Worm (Caenorhabditis elegans) whole organism, early embryonic: ENCODE data around the gene letm-1.

Experiments
- B0310.2 ChIP-seq: sonication (generic microtip); optimal IDR thresholded peaks from 2 replicates; lab custom pipeline; 2016; ENCODE audit warnings: mild to moderate bottlenecking, missing genetic modification characterization, missing compliant biosample characterization
- F13C5.2 ChIP-seq: sonication (generic microtip); optimal IDR thresholded peaks from 2 replicates; lab custom pipeline; 2017; ENCODE audit warnings: mild to moderate bottlenecking, missing genetic modification characterization, inconsistent platforms, missing compliant biosample characterization
- aly-1 ChIP-seq: sonication (generic microtip); optimal IDR thresholded peaks from 2 replicates; lab custom pipeline; 2016; ENCODE audit warnings: missing genetic modification characterization, missing compliant biosample characterization
- ama-1 ChIP-seq: fragments of 150-350 bp; optimal IDR thresholded peaks from 2 replicates; lab custom pipeline; 2014
- ceh-13 ChIP-seq: fragments of 200-800 bp; sonication (Bioruptor generic); optimal IDR thresholded peaks from 2 replicates; lab custom pipeline; 2018; ENCODE audit warnings: mild to moderate bottlenecking, missing genetic modification characterization, missing compliant biosample characterization
- ceh-36 ChIP-seq: sonication (generic microtip); optimal IDR thresholded peaks from 2 replicates; lab custom pipeline; 2016; ENCODE audit warnings: missing genetic modification characterization, inconsistent platforms, missing compliant biosample characterization
- ets-7 ChIP-seq: sonication (generic microtip); optimal IDR thresholded peaks from 2 replicates; lab custom pipeline; 2016; ENCODE audit warnings: missing genotype, missing genetic modification characterization, missing compliant biosample characterization
- flt-1 ChIP-seq: fragments of 200-800 bp; sonication (Bioruptor generic); IDR thresholded peaks from 2 replicates; pipeline ENCODE4 v1.3.6; 2022; ENCODE audit warnings: missing genetic modification characterization, missing compliant biosample characterization
- hmbx-1 ChIP-seq: sonication (generic microtip); optimal IDR thresholded peaks from 2 replicates; lab custom pipeline; 2016; ENCODE audit warnings: mild to moderate bottlenecking, missing genetic modification characterization, missing compliant biosample characterization
- hmg-4 ChIP-seq: fragments of 200-800 bp; sonication (Bioruptor generic); optimal IDR thresholded peaks from 2 replicates; lab custom pipeline; 2018; ENCODE audit warnings: mild to moderate bottlenecking, missing genetic modification characterization, missing compliant biosample characterization
- hnd-1 ChIP-seq: sonication (generic microtip); optimal IDR thresholded peaks from 2 replicates; lab custom pipeline; 2016; ENCODE audit warnings: missing genetic modification characterization, missing compliant biosample characterization
- pes-1 ChIP-seq: fragments of 200-800 bp; sonication (Bioruptor generic); IDR thresholded peaks from 2 replicates; pipeline ENCODE4 v1.3.6; 2022; ENCODE audit warnings: missing genetic modification reagents, missing genetic modification characterization, missing compliant biosample characterization
- scrt-1 ChIP-seq: fragments of 200-800 bp; sonication (Bioruptor generic); IDR thresholded peaks from 2 replicates; pipeline ENCODE4 v1.3.6; 2022; ENCODE audit warnings: missing genetic modification characterization, missing compliant biosample characterization
- sea-1 ChIP-seq: fragments of 200-800 bp; sonication (Bioruptor generic); conservative IDR thresholded peaks from 2 replicates; pipeline ENCODE4 v1.3.6; 2022; ENCODE audit warnings: missing genetic modification characterization, missing compliant biosample characterization
- tbx-11 ChIP-seq: fragments of 200-800 bp; sonication (Bioruptor generic); IDR thresholded peaks from 2 replicates; pipeline ENCODE4 v1.3.6; 2022; ENCODE audit warnings: missing genetic modification characterization, missing compliant biosample characterization
- tbx-37 ChIP-seq: fragments of 200-800 bp; sonication (Bioruptor generic); conservative IDR thresholded peaks from 2 replicates; pipeline ENCODE4 v1.3.6; 2022; ENCODE audit warnings: missing genetic modification reagents, missing genetic modification characterization, missing compliant biosample characterization
- tra-4 ChIP-seq: sonication (generic microtip); optimal IDR thresholded peaks from 2 replicates; lab custom pipeline; 2017; ENCODE audit warnings: missing genetic modification characterization, missing compliant biosample characterization

The letm-1 gene

ce11 chrV:13660660-13661325 is at the start of gene letm-1:
letm-1 (plus strand) TSS chrV:13661257.
- no peak for TF ChIP-seq tbx-37 (GFP tag; lab: Robert Waterston, UW)
- no peak for TF ChIP-seq hmbx-1 (tag; lab: Kevin White, UChicago)
- no peak for TF ChIP-seq B0310.2 (tag; lab: Kevin White, UChicago)
- TF ChIP-seq ceh-36, result no peak

ce11 chrV:13611782-13612181 is 49.3 kb upstream of the letm-1 start, which contains the start of gene spig-9:
spig-9 (minus strand) TSS chrV:13611882.
- no peak for TF ChIP-seq ama-1 (lab: Kevin White, UChicago)
- no peak for TF ChIP-seq ceh-13 (GFP tag; lab: Kevin White, UChicago)

ce11 chrV:13613870-13614269 is 47.2 kb upstream of the letm-1 start, which contains the start of gene F53F4.7:
F53F4.7 (minus strand) TSS chrV:13613970.
- TF ChIP-seq hmg-4 (GFP tag; lab: Kevin White, UChicago) (no peak), F13C5.2 (tag; lab: Kevin White, UChicago) (no peak), ama-1 (lab: Kevin White, UChicago) (no peak), B0310.2 (tag; lab: Kevin White, UChicago) (no peak), flt-1 (GFP tag; lab: Robert Waterston, UW) (no peak)

- TF ChIP-seq tra-4 (no peak), flt-1 (GFP tag; lab: Robert Waterston, UW) (no peak), ceh-36 (no peak), ama-1 (lab: Kevin White, UChicago) (no peak), F13C5.2 (tag; lab: Kevin White, UChicago) (no peak), hmbx-1 (tag; lab: Kevin White, UChicago) (no peak), tbx-37 (GFP tag; lab: Robert Waterston, UW) (no peak), hmg-4 (GFP tag; lab: Kevin White, UChicago) (no peak), ets-7 (tag; lab: Kevin White, UChicago) (no peak), ceh-13 (GFP tag; lab: Kevin White, UChicago) (no peak), pes-1 (GFP tag; lab: Robert Waterston, UW) (no peak), sea-1 (GFP tag; lab: Robert Waterston, UW) (no peak), B0310.2 (tag; lab: Kevin White, UChicago) (no peak), hnd-1 (tag; lab: Kevin White, UChicago) (no peak), scrt-1 (GFP tag; lab: Robert Waterston, UW) (no peak), aly-1 (tag; lab: Kevin White, UChicago) (no peak)
Measured at ce11 chrV:13619752-13620151, 41.3 kb upstream of the letm-1 start, which contains the start of gene srd-11. srd-11 (minus strand) TSS chrV:13619852.

- TF ChIP-seq ets-7 (tag; lab: Kevin White, UChicago) (no peak), tra-4 (no peak)
Measured at ce11 chrV:13620676-13621075, 40.4 kb upstream of the letm-1 start, which contains the start of gene F53F4.15. F53F4.15 (plus strand) TSS chrV:13620976.

- TF ChIP-seq hmg-4 (GFP tag; lab: Kevin White, UChicago) (no peak), F13C5.2 (tag; lab: Kevin White, UChicago) (no peak), hmbx-1 (tag; lab: Kevin White, UChicago) (no peak), hnd-1 (tag; lab: Kevin White, UChicago) (no peak), scrt-1 (GFP tag; lab: Robert Waterston, UW) (no peak), ceh-13 (GFP tag; lab: Kevin White, UChicago) (no peak), B0310.2 (tag; lab: Kevin White, UChicago) (no peak), tbx-37 (GFP tag; lab: Robert Waterston, UW) (no peak), ceh-36 (no peak), ets-7 (tag; lab: Kevin White, UChicago) (no peak), flt-1 (GFP tag; lab: Robert Waterston, UW) (no peak), sea-1 (GFP tag; lab: Robert Waterston, UW) (no peak), pes-1 (GFP tag; lab: Robert Waterston, UW) (no peak), aly-1 (tag; lab: Kevin White, UChicago) (no peak)
Measured at ce11 chrV:13621720-13622119, 39.3 kb upstream of the letm-1 start, which contains the start of gene F53F4.16. F53F4.16 (minus strand) TSS chrV:13621820.

ce11 chrV:13624424-13624823 is 36.6 kb upstream of the letm-1 start, which contains the start of gene F53F4.11:
F53F4.11 (minus strand) TSS chrV:13624524.
- no peak for TF ChIP-seq ets-7 (tag; lab: Kevin White, UChicago)
- no peak for TF ChIP-seq ama-1 (lab: Kevin White, UChicago)
- no peak for TF ChIP-seq F13C5.2 (tag; lab: Kevin White, UChicago)
- TF ChIP-seq pes-1 (GFP tag; lab: Robert Waterston, UW), result no peak
- no peak for TF ChIP-seq aly-1 (tag; lab: Kevin White, UChicago)
- TF ChIP-seq hnd-1 (tag; lab: Kevin White, UChicago), result no peak
- TF ChIP-seq ceh-36, result no peak
- TF ChIP-seq scrt-1 (GFP tag; lab: Robert Waterston, UW), result no peak
- no peak for TF ChIP-seq B0310.2 (tag; lab: Kevin White, UChicago)
- no peak for TF ChIP-seq ceh-13 (GFP tag; lab: Kevin White, UChicago)
- TF ChIP-seq tbx-37 (GFP tag; lab: Robert Waterston, UW), result no peak
- no peak for TF ChIP-seq tbx-11 (GFP tag; lab: Robert Waterston, UW)
- no peak for TF ChIP-seq hmg-4 (GFP tag; lab: Kevin White, UChicago)
